Worm (Caenorhabditis elegans): ENCODE measurements around the gene mtm-6.

Gene mtm-6

ce11 chrIII:13346785-13347184 is at the start of gene mtm-6:
TSS of gene mtm-6 (plus strand) at chrIII:13347085.
- no peak for TF ChIP-seq unc-55 (GFP tag; optimal IDR thresholded peaks at IDR 0.05)
- no peak for TF ChIP-seq C38D4.7 (GFP tag; optimal IDR thresholded peaks at IDR 0.05)
- peak; percentile 48 for TF ChIP-seq K02D7.2 (tag; optimal IDR thresholded peaks at IDR 0.05)
- no peak for TF ChIP-seq ceh-30 (tag; optimal IDR thresholded peaks at IDR 0.05)
- TF ChIP-seq lin-11 (tag; optimal IDR thresholded peaks at IDR 0.05), result no peak
- TF ChIP-seq ceh-9 (tag; optimal IDR thresholded peaks at IDR 0.05), result no peak
- no peak for TF ChIP-seq sox-2 (GFP tag; IDR thresholded peaks at IDR 0.05)
- TF ChIP-seq ttx-3 (tag; optimal IDR thresholded peaks at IDR 0.05), result no peak

ce11 chrIII:13298722-13299431 is 48.0 kb upstream of the mtm-6 start, which contains the start of gene pgm-2:
TSS of gene pgm-2 (plus strand) at chrIII:13299378.
- peak; percentile 51 for TF ChIP-seq elt-2 (tag; optimal IDR thresholded peaks at IDR 0.05)
- no peak for TF ChIP-seq pha-4 (tag; optimal IDR thresholded peaks at IDR 0.05)

ce11 chrIII:13301983-13302382 is 44.9 kb upstream of the mtm-6 start:
- TF ChIP-seq unc-55 (GFP tag; optimal IDR thresholded peaks at IDR 0.05) (no peak), lim-6 (tag; optimal IDR thresholded peaks at IDR 0.05) (no peak), ceh-18 (tag; optimal IDR thresholded peaks at IDR 0.05) (no peak), unc-3 (GFP tag; conservative IDR thresholded peaks at IDR 0.05) (no peak), unc-3 (tag; optimal IDR thresholded peaks at IDR 0.05) (no peak), sox-2 (GFP tag; IDR thresholded peaks at IDR 0.05) (no peak), pag-3 (tag; optimal IDR thresholded peaks at IDR 0.05; ENCODE audit: borderline replicate concordance) (no peak), fkh-10 (GFP tag; optimal IDR thresholded peaks at IDR 0.05) (no peak), pat-9 (tag; optimal IDR thresholded peaks at IDR 0.05) (no peak), elt-4 (tag; optimal IDR thresholded peaks at IDR 0.05) (no peak), unc-42 (tag; optimal IDR thresholded peaks at IDR 0.05) (no peak), T23F11.4 (GFP tag; optimal IDR thresholded peaks at IDR 0.05) (no peak), hlh-8 (tag; optimal IDR thresholded peaks at IDR 0.05) (no peak), dmd-4 (tag; optimal IDR thresholded peaks at IDR 0.05; ENCODE audit: borderline replicate concordance) (no peak), eyg-1 (tag; optimal IDR thresholded peaks at IDR 0.05) (no peak), ceh-30 (tag; optimal IDR thresholded peaks at IDR 0.05) (no peak), fax-1 (tag; optimal IDR thresholded peaks at IDR 0.05) (no peak), pros-1 (tag; optimal IDR thresholded peaks at IDR 0.05) (no peak), F13H6.1 (tag; optimal IDR thresholded peaks at IDR 0.05) (no peak)

ce11 chrIII:13302578-13302977 is 44.3 kb upstream of the mtm-6 start:
- TF ChIP-seq ceh-31 (tag; optimal IDR thresholded peaks at IDR 0.05) (no peak), unc-55 (GFP tag; optimal IDR thresholded peaks at IDR 0.05) (no peak), pha-4 (tag; optimal IDR thresholded peaks at IDR 0.05) (no peak), ceh-34 (tag; optimal IDR thresholded peaks at IDR 0.05) (no peak), nhr-232 (tag; optimal IDR thresholded peaks at IDR 0.05) (no peak), pros-1 (tag; optimal IDR thresholded peaks at IDR 0.05) (no peak), odd-2 (tag; optimal IDR thresholded peaks at IDR 0.05) (no peak), pha-2 (tag; optimal IDR thresholded peaks at IDR 0.05) (no peak), ref-2 (tag; optimal IDR thresholded peaks at IDR 0.05) (no peak), elt-4 (tag; optimal IDR thresholded peaks at IDR 0.05) (no peak), npax-4 (tag; optimal IDR thresholded peaks at IDR 0.05) (no peak), ceh-24 (tag; optimal IDR thresholded peaks at IDR 0.05) (no peak), ztf-16 (tag; optimal IDR thresholded peaks at IDR 0.05) (no peak), pat-9 (tag; optimal IDR thresholded peaks at IDR 0.05) (no peak), ceh-22 (tag; optimal IDR thresholded peaks at IDR 0.05) (no peak), ceh-19 (GFP tag; optimal IDR thresholded peaks at IDR 0.05) (no peak), ceh-2 (tag; optimal IDR thresholded peaks at IDR 0.05) (no peak)

Data from whole organism, late embryonic.